Worm (Caenorhabditis elegans): Measurements from ENCODE around the gene F21A3.11.

DNA sequence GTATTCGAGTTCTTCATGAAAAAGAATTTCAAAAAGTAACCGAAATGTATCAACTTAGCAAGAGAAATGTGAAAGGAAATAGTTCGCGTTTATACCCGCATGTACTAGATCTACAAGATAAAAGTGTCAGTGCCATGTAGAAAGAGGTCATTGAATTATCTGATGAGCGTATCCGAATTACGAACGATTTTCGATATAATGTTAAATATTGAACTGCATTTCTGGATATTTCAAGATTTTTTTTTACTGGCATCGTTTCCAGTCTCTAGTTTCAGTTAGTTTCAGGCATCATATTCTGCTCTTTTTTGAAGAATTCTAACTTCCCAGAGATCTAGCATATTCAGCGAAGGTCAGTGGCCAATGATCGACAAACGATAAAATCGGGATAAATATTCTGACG lies 51.6 kb downstream of the F21A3.11 start, which contains the start of gene nhr-150:
- TF ChIP-seq ref-1 (GFP tag; conservative IDR thresholded peaks at IDR 0.05), result no peak
- TF ChIP-seq med-1 (GFP tag; optimal IDR thresholded peaks at IDR 0.05; ENCODE audit: insufficient read depth), result no peak
- no peak for TF ChIP-seq T22C8.4 (GFP tag; IDR thresholded peaks at IDR 0.05)
- TF ChIP-seq flt-1 (GFP tag; IDR thresholded peaks at IDR 0.05), result no peak
- no peak for TF ChIP-seq ztf-29 (GFP tag; IDR thresholded peaks at IDR 0.05)

All from whole organism, midembryonic.